Worm (Caenorhabditis elegans) whole organism, midembryonic: Measurements from ENCODE around the gene Y46G5A.14.

Source experiments
- T22C8.4 ChIP-seq: fragments of 200-800 bp; sonication (Bioruptor generic); IDR thresholded peaks from 2 replicates; pipeline ENCODE4 v1.3.6; 2022; ENCODE audit warnings: missing genetic modification characterization, missing compliant biosample characterization
- cog-1 ChIP-seq: sonication (generic microtip); optimal IDR thresholded peaks from 2 replicates; lab custom pipeline; 2016; ENCODE audit warnings: missing genetic modification characterization, missing compliant biosample characterization
- flt-1 ChIP-seq: fragments of 200-800 bp; sonication (Bioruptor generic); IDR thresholded peaks from 2 replicates; pipeline ENCODE4 v1.3.6; 2022; ENCODE audit warnings: missing genetic modification characterization, missing compliant biosample characterization
- klf-2 ChIP-seq: fragments of 200-800 bp; sonication (Bioruptor generic); conservative IDR thresholded peaks from 2 replicates; pipeline ENCODE4 v1.3.6; 2022; ENCODE audit warnings: missing genetic modification reagents, missing genetic modification characterization, missing compliant biosample characterization
- med-1 ChIP-seq: sonication (generic microtip); optimal IDR thresholded peaks from 2 replicates; lab custom pipeline; 2017; ENCODE audit warnings: missing genetic modification characterization, mild to moderate bottlenecking, missing compliant biosample characterization, antibody characterized with exemption, missing genetic modification reagents; ENCODE audit not compliant: insufficient read depth
- ref-1 ChIP-seq: fragments of 200-800 bp; sonication (Bioruptor generic); conservative IDR thresholded peaks from 2 replicates; pipeline ENCODE4 v1.3.6; 2022; ENCODE audit warnings: missing genetic modification reagents, missing genetic modification characterization, missing compliant biosample characterization
- tab-1 ChIP-seq: fragments of 200-800 bp; sonication (Bioruptor generic); IDR thresholded peaks from 2 replicates; pipeline ENCODE4 v1.3.6; 2022; ENCODE audit warnings: missing genetic modification characterization, missing compliant biosample characterization
- ztf-23 ChIP-seq: fragments of 200-800 bp; sonication (Bioruptor generic); IDR thresholded peaks from 2 replicates; pipeline ENCODE4 v1.3.6; 2022; ENCODE audit warnings: missing genetic modification reagents, missing genetic modification characterization, missing compliant biosample characterization
- ztf-29 ChIP-seq: fragments of 200-800 bp; sonication (Bioruptor generic); IDR thresholded peaks from 2 replicates; pipeline ENCODE4 v1.3.6; 2022; ENCODE audit warnings: missing genetic modification reagents, missing genetic modification characterization, missing compliant biosample characterization

Y46G5A.14 gene

ce11 chrII:12778374-12778773, 3.9 kb downstream of the Y46G5A.14 start:
- peak; percentile 58 for TF ChIP-seq flt-1 (GFP tag; lab: Robert Waterston, UW)
- peak; percentile 55; the same call in 1 of the 2 replicates for TF ChIP-seq tab-1 (GFP tag; lab: Robert Waterston, UW)
- TF ChIP-seq klf-2 (GFP tag; lab: Robert Waterston, UW): peak; percentile 66; the same call in 1 of the 2 replicates

ce11 chrII:12785391-12785790, 10.9 kb downstream of the Y46G5A.14 start, which contains the start of gene Y46G5A.15:
TSS of gene Y46G5A.15 (minus strand) at chrII:12785416.
- TF ChIP-seq flt-1 (GFP tag; lab: Robert Waterston, UW) (no peak), cog-1 (tag; lab: Kevin White, UChicago) (no peak), ref-1 (GFP tag; lab: Robert Waterston, UW) (no peak), ztf-23 (no peak), T22C8.4 (GFP tag; lab: Robert Waterston, UW) (no peak), ztf-29 (GFP tag; lab: Robert Waterston, UW) (no peak), klf-2 (GFP tag; lab: Robert Waterston, UW) (no peak), med-1 (GFP tag; lab: Kevin White, UChicago) (no peak), tab-1 (GFP tag; lab: Robert Waterston, UW) (no peak)

ce11 chrII:12787831-12788248, 13.3 kb downstream of the Y46G5A.14 start, which contains the start of gene alkb-7:
TSS of gene alkb-7 (minus strand) at chrII:12788153.
- 0 out of 2 replicates have a peak, but pooled peaks have one; percentile 34 for TF ChIP-seq tab-1 (GFP tag; lab: Robert Waterston, UW)
- no peak for TF ChIP-seq ztf-29 (GFP tag; lab: Robert Waterston, UW)

- TF ChIP-seq ztf-29 (GFP tag; lab: Robert Waterston, UW) (no peak), ztf-23 (no peak), cog-1 (tag; lab: Kevin White, UChicago) (no peak), med-1 (GFP tag; lab: Kevin White, UChicago) (no peak), tab-1 (GFP tag; lab: Robert Waterston, UW) (no peak)
Observed at ce11 chrII:12789497-12789896, 15.0 kb downstream of the Y46G5A.14 start.

ce11 chrII:12790392-12790791, 15.9 kb downstream of the Y46G5A.14 start:
- TF ChIP-seq T22C8.4 (GFP tag; lab: Robert Waterston, UW) (0 out of 2 replicates have a peak, but pooled peaks have one; percentile 12), med-1 (GFP tag; lab: Kevin White, UChicago) (no peak)

ce11 chrII:12795188-12795587, 20.7 kb downstream of the Y46G5A.14 start:
- TF ChIP-seq ztf-29 (GFP tag; lab: Robert Waterston, UW) (no peak), ref-1 (GFP tag; lab: Robert Waterston, UW) (no peak), tab-1 (GFP tag; lab: Robert Waterston, UW) (no peak), ztf-23 (no peak), med-1 (GFP tag; lab: Kevin White, UChicago) (no peak), klf-2 (GFP tag; lab: Robert Waterston, UW) (no peak), cog-1 (tag; lab: Kevin White, UChicago) (no peak)

- TF ChIP-seq ztf-29 (GFP tag; lab: Robert Waterston, UW): no peak
- no peak for TF ChIP-seq klf-2 (GFP tag; lab: Robert Waterston, UW)
- TF ChIP-seq ztf-23: no peak
- no peak for TF ChIP-seq T22C8.4 (GFP tag; lab: Robert Waterston, UW)
- TF ChIP-seq tab-1 (GFP tag; lab: Robert Waterston, UW): no peak
- TF ChIP-seq cog-1 (tag; lab: Kevin White, UChicago): no peak
- no peak for TF ChIP-seq ref-1 (GFP tag; lab: Robert Waterston, UW)
- TF ChIP-seq flt-1 (GFP tag; lab: Robert Waterston, UW): no peak
- TF ChIP-seq med-1 (GFP tag; lab: Kevin White, UChicago): no peak
Observed at ce11 chrII:12796040-12796502, 21.6 kb downstream of the Y46G5A.14 start, which contains the start of gene cpt-1. TSS of gene cpt-1 (minus strand) at chrII:12796452.

ce11 chrII:12797211-12797794, 22.8 kb downstream of the Y46G5A.14 start:
- TF ChIP-seq T22C8.4 (GFP tag; lab: Robert Waterston, UW): no peak
- TF ChIP-seq cog-1 (tag; lab: Kevin White, UChicago): no peak
- TF ChIP-seq flt-1 (GFP tag; lab: Robert Waterston, UW): no peak
- TF ChIP-seq tab-1 (GFP tag; lab: Robert Waterston, UW): no peak
- no peak for TF ChIP-seq klf-2 (GFP tag; lab: Robert Waterston, UW)
- TF ChIP-seq ref-1 (GFP tag; lab: Robert Waterston, UW): no peak
- no peak for TF ChIP-seq med-1 (GFP tag; lab: Kevin White, UChicago)
- TF ChIP-seq ztf-29 (GFP tag; lab: Robert Waterston, UW): no peak
- TF ChIP-seq ztf-23: no peak

ce11 chrII:12798814-12799213, 24.3 kb downstream of the Y46G5A.14 start:
- TF ChIP-seq tab-1 (GFP tag; lab: Robert Waterston, UW): no peak
- no peak for TF ChIP-seq ref-1 (GFP tag; lab: Robert Waterston, UW)
- TF ChIP-seq T22C8.4 (GFP tag; lab: Robert Waterston, UW): no peak
- no peak for TF ChIP-seq ztf-29 (GFP tag; lab: Robert Waterston, UW)
- TF ChIP-seq flt-1 (GFP tag; lab: Robert Waterston, UW): peak; percentile 64
- no peak for TF ChIP-seq klf-2 (GFP tag; lab: Robert Waterston, UW)
- TF ChIP-seq med-1 (GFP tag; lab: Kevin White, UChicago): no peak
- TF ChIP-seq ztf-23: no peak
- peak; percentile 54 for TF ChIP-seq cog-1 (tag; lab: Kevin White, UChicago)

- TF ChIP-seq cog-1 (tag; lab: Kevin White, UChicago) (no peak), tab-1 (GFP tag; lab: Robert Waterston, UW) (no peak), ztf-23 (0 out of 2 replicates have a peak, but pooled peaks have one; percentile 8), flt-1 (GFP tag; lab: Robert Waterston, UW) (peak; percentile 25; the same call in 1 of the 2 replicates)
Observed at ce11 chrII:12799364-12799763, 24.9 kb downstream of the Y46G5A.14 start.
